Worm (Caenorhabditis elegans): ENCODE measurements around the gene qui-1.
A peak's percentile ranks its signal among the peaks of the same experiment; 100 is the strongest.

The qui-1 gene

DNA sequence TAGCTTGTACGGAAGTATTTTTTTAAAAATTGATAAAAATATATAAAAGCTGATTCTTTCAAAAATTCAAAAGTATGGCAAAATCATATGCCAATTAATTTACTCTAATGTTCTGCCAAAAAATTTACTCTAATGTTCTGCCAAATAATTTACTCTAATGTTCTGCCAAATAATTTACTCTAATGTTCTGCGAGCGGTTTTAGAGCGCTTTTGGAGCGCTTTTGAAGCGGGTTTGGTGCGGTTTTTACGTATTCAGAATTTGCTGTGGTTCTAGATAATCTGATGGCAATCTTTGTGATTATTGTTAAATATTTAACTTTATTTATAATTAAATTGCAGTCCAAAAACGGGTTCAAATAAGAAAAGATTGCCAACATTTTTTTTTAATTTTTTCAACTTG lies 12.3 kb upstream of the qui-1 start:
- TF ChIP-seq hlh-12 (tag; optimal IDR thresholded peaks at IDR 0.05) (peak; percentile 61), rec-8 (tag; optimal IDR thresholded peaks at IDR 0.05) (peak in 1 of 2 experiments; percentile 12), ztf-6 (GFP tag; IDR thresholded peaks at IDR 0.05) (no peak)

DNA sequence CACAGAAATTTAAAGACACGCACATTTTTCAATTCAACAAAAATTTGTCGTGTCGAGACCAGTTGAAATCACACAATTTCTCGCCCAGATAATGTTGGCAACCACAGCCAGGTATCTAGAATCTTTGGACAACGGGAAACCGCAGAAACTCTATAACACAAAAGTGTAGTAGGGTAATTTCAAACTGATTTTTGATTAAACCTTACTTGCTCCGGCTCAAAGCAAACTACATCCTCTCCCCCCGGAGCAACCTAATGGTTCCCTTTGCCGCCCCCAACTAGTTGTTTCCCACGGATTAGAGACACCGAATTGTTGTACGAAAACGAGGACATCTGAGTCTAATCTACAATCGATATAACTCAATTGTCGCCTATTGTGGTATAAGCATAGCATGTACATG lies 7.3 kb upstream of the qui-1 start:
- TF ChIP-seq rcor-1 (GFP tag; IDR thresholded peaks at IDR 0.05) (no peak), F55B11.4 (tag; optimal IDR thresholded peaks at IDR 0.05; ENCODE audit: borderline replicate concordance, insufficient read depth) (no peak), let-607 (tag; optimal IDR thresholded peaks at IDR 0.05) (no peak), bed-1 (GFP tag; IDR thresholded peaks at IDR 0.05) (no peak), ceh-40 (GFP tag; IDR thresholded peaks at IDR 0.05) (no peak), madf-6 (GFP tag; IDR thresholded peaks at IDR 0.05) (no peak), D2030.7 (GFP tag; IDR thresholded peaks at IDR 0.05) (no peak), nfyb-1 (GFP tag; IDR thresholded peaks at IDR 0.05) (no peak), ama-1 (optimal IDR thresholded peaks at IDR 0.05) (no peak), ama-1 (GFP tag; optimal IDR thresholded peaks at IDR 0.05) (no peak), lin-26 (GFP tag; IDR thresholded peaks at IDR 0.05) (no peak), sea-2 (GFP tag; IDR thresholded peaks at IDR 0.05) (no peak)

DNA sequence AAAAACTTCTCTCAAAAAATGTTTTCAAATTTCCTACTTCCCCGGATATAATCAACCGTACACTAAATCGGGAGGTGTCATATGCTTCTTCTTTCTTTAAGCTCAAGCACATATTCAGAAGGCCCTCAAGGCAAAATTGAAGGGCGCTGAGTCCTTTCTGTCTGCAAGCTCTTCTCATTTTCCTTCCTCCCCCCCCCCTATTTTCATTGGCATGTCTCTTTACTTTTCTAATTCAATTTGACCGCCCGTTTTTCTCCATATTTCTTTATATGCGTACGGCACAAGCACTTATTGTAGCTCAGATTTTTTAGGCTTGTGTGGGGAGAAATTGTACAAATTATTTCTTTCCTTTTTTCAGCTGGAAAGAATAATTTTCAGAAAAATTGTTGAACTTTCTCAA lies 6.2 kb upstream of the qui-1 start:
- TF ChIP-seq tlf-1 (GFP tag; optimal IDR thresholded peaks at IDR 0.05), result no peak
- TF ChIP-seq ceh-79 (tag; optimal IDR thresholded peaks at IDR 0.05), result no peak
- no peak for TF ChIP-seq F55B11.4 (tag; optimal IDR thresholded peaks at IDR 0.05; ENCODE audit: borderline replicate concordance, insufficient read depth)

DNA sequence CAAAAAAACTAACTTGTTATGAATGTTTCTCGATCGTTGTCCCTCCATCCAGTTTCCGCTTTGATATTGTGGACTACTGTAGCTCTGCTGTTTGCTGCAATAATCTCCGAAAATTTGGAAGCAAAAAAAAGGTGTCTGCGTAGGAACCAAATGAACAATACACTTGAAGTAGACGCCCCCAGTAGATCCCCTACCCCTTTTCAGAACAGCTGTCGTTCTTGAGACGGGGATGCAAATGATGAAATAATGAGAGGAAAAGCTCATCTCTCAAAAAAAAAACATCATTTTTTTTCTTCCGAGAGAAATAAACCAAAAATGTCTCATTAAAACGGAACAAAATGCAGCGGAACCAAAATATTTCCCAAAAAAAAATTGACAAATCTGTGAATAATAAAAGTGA lies 4.3 kb upstream of the qui-1 start:
- TF ChIP-seq T26A5.8 (tag; optimal IDR thresholded peaks at IDR 0.05) (no peak), xnd-1 (tag; optimal IDR thresholded peaks at IDR 0.05) (no peak), attf-5 (GFP tag; optimal IDR thresholded peaks at IDR 0.05) (no peak), ceh-91 (GFP tag; IDR thresholded peaks at IDR 0.05) (no peak), lir-1 (GFP tag; conservative IDR thresholded peaks at IDR 0.05) (no peak), ztf-18 (tag; optimal IDR thresholded peaks at IDR 0.05) (no peak), dpff-1 (tag; optimal IDR thresholded peaks at IDR 0.05) (no peak), snpc-4 (GFP tag; optimal IDR thresholded peaks at IDR 0.05) (no peak), snpc-4 (tag; optimal IDR thresholded peaks at IDR 0.05) (no peak), atf-7 (tag; optimal IDR thresholded peaks at IDR 0.05) (no peak), madf-10 (tag; optimal IDR thresholded peaks at IDR 0.05) (no peak), F37B4.10 (GFP tag; IDR thresholded peaks at IDR 0.05) (no peak), B0336.3 (GFP tag; IDR thresholded peaks at IDR 0.05) (no peak), lsy-27 (tag; optimal IDR thresholded peaks at IDR 0.05; ENCODE audit: borderline replicate concordance, insufficient read depth) (no peak), F10E7.11 (tag; optimal IDR thresholded peaks at IDR 0.05) (no peak), ztf-26 (tag; optimal IDR thresholded peaks at IDR 0.05) (no peak), madf-6 (GFP tag; IDR thresholded peaks at IDR 0.05) (no peak), snpc-3.4 (tag; optimal IDR thresholded peaks at IDR 0.05) (no peak), rpc-1 (optimal IDR thresholded peaks at IDR 0.05) (no peak), rpc-1 (tag; optimal IDR thresholded peaks at IDR 0.05) (no peak), ztf-6 (GFP tag; IDR thresholded peaks at IDR 0.05) (no peak)
